Worm (Caenorhabditis elegans) whole organism, L4 larva: Measurements from ENCODE around the gene ZK666.1.

ENCODE experiments used
- F37D6.2 ChIP-seq: sonication (generic microtip); optimal IDR thresholded peaks from 2 replicates; lab custom pipeline; 2016; ENCODE audit warnings: mild to moderate bottlenecking, missing genetic modification characterization, missing compliant biosample characterization
- F44E2.7 ChIP-seq: fragments of 200-800 bp; sonication (Bioruptor generic); IDR thresholded peaks from 2 replicates; pipeline ENCODE4 v2.1.2; 2022; ENCODE audit warnings: missing genetic modification characterization, missing compliant biosample characterization
- R02D3.7 ChIP-seq: fragments of 150-350 bp; sonication (generic microtip); optimal IDR thresholded peaks from 3 replicates; lab custom pipeline; 2014; ENCODE audit warnings: missing biosample characterization, missing genetic modification characterization
- Y75B8A.6 ChIP-seq: fragments of 200-800 bp; sonication (Bioruptor generic); IDR thresholded peaks from 2 replicates; pipeline ENCODE4 v1.3.6; 2022; ENCODE audit warnings: missing genetic modification reagents, missing genetic modification characterization, missing compliant biosample characterization
- aly-2 ChIP-seq: sonication (generic microtip); optimal IDR thresholded peaks from 2 replicates; lab custom pipeline; 2018; ENCODE audit warnings: missing biosample characterization, missing genetic modification characterization
- ces-1 ChIP-seq: fragments of 150-350 bp; sonication (generic microtip); optimal IDR thresholded peaks from 4 replicates; lab custom pipeline; 2014; ENCODE audit warnings: missing biosample characterization, missing genetic modification reagents, missing genetic modification characterization
- daf-16 ChIP-seq, 3 experiments: sonication (generic microtip); optimal IDR thresholded peaks; 2 replicates each; lab custom pipeline; 2016 to 2017; ENCODE audit warnings: missing genetic modification characterization in 3 of 3, missing genetic modification reagents in 3 of 3, mild to moderate bottlenecking in 2 of 3, missing compliant biosample characterization in 2 of 3, missing biosample characterization in 1 of 3, moderate library complexity in 1 of 3
- dpl-1 ChIP-seq: fragments of 150-350 bp; optimal IDR thresholded peaks from 2 replicates; lab custom pipeline; 2014; ENCODE audit warnings: missing biosample characterization, missing genetic modification reagents, missing genetic modification characterization
- fkh-10 ChIP-seq: fragments of 150-350 bp; optimal IDR thresholded peaks from 2 replicates; lab custom pipeline; 2014; ENCODE audit warnings: missing biosample characterization, missing genetic modification reagents, missing genetic modification characterization
- gei-8 ChIP-seq: fragments of 200-800 bp; sonication (Bioruptor generic); optimal IDR thresholded peaks from 2 replicates; lab custom pipeline; 2018; ENCODE audit warnings: mild to moderate bottlenecking, missing genetic modification characterization, missing compliant biosample characterization
- nhr-28 ChIP-seq: fragments of 150-350 bp; optimal IDR thresholded peaks from 2 replicates; lab custom pipeline; 2014; ENCODE audit warnings: missing biosample characterization, missing genetic modification characterization
- unc-130 ChIP-seq: sonication (generic microtip); optimal IDR thresholded peaks from 2 replicates; lab custom pipeline; 2016; ENCODE audit warnings: missing genetic modification reagents, missing genetic modification characterization, missing compliant biosample characterization
- zag-1 ChIP-seq: fragments of 150-350 bp; optimal IDR thresholded peaks from 2 replicates; lab custom pipeline; 2014; ENCODE audit warnings: missing biosample characterization, missing genetic modification characterization

DNA sequence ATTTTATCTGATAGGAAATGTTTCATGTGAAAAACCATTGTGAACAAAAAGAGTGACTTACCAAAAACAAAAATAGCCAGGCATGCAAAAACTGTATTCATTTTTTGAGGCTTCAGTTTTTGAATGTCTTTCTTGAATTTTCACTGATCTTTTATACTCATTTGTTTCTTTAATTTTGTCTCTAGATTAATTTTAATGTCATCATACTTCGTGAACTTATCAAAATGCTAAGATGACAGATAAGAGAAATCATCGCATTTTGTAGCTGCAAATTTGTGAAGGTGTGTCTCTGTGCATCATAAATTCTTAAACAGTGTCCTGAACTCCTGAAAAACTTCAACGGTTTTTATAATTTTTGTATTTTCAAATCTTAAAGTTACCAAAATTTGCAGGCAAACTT lies 4.9 kb upstream of the ZK666.1 start, which contains the start of gene clec-58:
- TF ChIP-seq nhr-28 (tag; lab: Kevin White, UChicago) = no peak
- TF ChIP-seq dpl-1 (GFP tag; lab: Kevin White, UChicago) = no peak
- TF ChIP-seq zag-1 (tag; lab: Kevin White, UChicago) = no peak
- TF ChIP-seq F44E2.7 (GFP tag; lab: Robert Waterston, UW) = no peak
- no peak for TF ChIP-seq ces-1 (GFP tag; lab: Kevin White, UChicago)
- TF ChIP-seq fkh-10 (GFP tag; lab: Kevin White, UChicago) = no peak
- no peak for TF ChIP-seq daf-16 (GFP tag; optimal IDR thresholded peaks at IDR 0.05; lab: Kevin White, UChicago)
- no peak for TF ChIP-seq daf-16 (tag; optimal IDR thresholded peaks at IDR 0.05; lab: Kevin White, UChicago)
- TF ChIP-seq R02D3.7 = no peak
- TF ChIP-seq aly-2 (tag; lab: Kevin White, UChicago) = no peak
- no peak for TF ChIP-seq unc-130 (GFP tag; lab: Kevin White, UChicago)
- no peak for TF ChIP-seq Y75B8A.6 (GFP tag; lab: Robert Waterston, UW)
- no peak for TF ChIP-seq gei-8 (GFP tag; lab: Kevin White, UChicago)
- no peak for TF ChIP-seq F37D6.2 (tag; lab: Kevin White, UChicago)
